Worm (Caenorhabditis elegans): ENCODE measurements around the gene F08G2.8.
A peak's percentile ranks its signal among the peaks of the same experiment; 100 is the strongest.

Gene F08G2.8

DNA sequence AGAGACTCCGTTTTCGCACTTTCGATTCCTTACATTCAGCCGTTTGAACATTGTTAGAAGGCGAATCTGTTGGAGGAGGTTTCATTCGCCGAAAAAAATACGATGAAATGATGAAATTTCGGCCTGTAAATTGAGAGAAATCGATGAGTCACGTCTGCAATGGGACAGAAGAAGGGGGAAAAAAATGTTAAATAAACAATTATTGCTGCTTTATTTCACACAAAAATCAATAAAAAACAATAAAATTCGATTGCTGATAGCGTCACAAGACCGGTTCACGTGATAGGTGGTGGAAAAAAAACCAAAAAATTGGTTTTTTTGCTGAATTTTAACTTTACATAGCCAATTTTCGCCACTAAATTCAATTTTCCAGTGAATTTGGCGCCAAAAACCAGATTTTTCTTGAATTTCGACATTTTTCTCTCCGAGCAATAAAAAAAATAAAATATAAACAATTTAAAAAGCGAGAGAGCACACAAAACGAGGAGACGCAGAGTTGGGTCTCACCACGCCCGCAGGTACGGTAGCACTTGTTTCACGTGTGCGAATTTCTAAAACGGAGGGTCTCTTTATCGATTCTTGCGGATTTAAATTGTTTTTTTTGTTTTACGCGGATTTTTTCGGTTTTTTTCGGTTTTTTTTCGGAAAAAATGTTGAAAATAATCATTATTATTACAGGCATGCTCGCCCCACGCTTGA lies 20.2 kb downstream of the F08G2.8 start, which contains the start of the genes cup-14 and ndub-8 (continued):
- TF ChIP-seq hmg-20 (GFP tag; IDR thresholded peaks at IDR 0.05), result peak; percentile 35; the same call in 1 of the 2 replicates
- 0 out of 2 replicates have a peak, but pooled peaks have one; percentile 24 for TF ChIP-seq Y79H2A.3 (GFP tag; conservative IDR thresholded peaks at IDR 0.05)
- peak; percentile 84 for TF ChIP-seq efl-1 (GFP tag; optimal IDR thresholded peaks at IDR 0.05)
- no peak for TF ChIP-seq lin-26 (GFP tag; IDR thresholded peaks at IDR 0.05)
- peak; percentile 93 for TF ChIP-seq Y53G8AR.9 (GFP tag; conservative IDR thresholded peaks at IDR 0.05)
- TF ChIP-seq aptf-3 (GFP tag; IDR thresholded peaks at IDR 0.05), result no peak
- TF ChIP-seq gei-17 (GFP tag; optimal IDR thresholded peaks at IDR 0.05), result peak; percentile 9
- TF ChIP-seq let-526 (GFP tag; IDR thresholded peaks at IDR 0.05), result no peak
- peak; percentile 41 for TF ChIP-seq ztf-26 (tag; optimal IDR thresholded peaks at IDR 0.05)
- peak; percentile 85 for TF ChIP-seq snpc-1.3 (tag; optimal IDR thresholded peaks at IDR 0.05; ENCODE audit: insufficient read depth)
- TF ChIP-seq C06A6.2 (GFP tag; conservative IDR thresholded peaks at IDR 0.05), result no peak
- TF ChIP-seq snpc-1.1 (tag; optimal IDR thresholded peaks at IDR 0.05; ENCODE audit: insufficient read depth), result peak; percentile 78
- TF ChIP-seq hsf-1 (GFP tag; IDR thresholded peaks at IDR 0.05), result peak; percentile 78
- TF ChIP-seq T26A5.8 (tag; optimal IDR thresholded peaks at IDR 0.05), result no peak
- peak; percentile 82 for TF ChIP-seq attf-6 (GFP tag; IDR thresholded peaks at IDR 0.05)
- peak; percentile 84 for TF ChIP-seq pbrm-1 (GFP tag; IDR thresholded peaks at IDR 0.05)
- peak; percentile 77 for TF ChIP-seq lin-40 (tag; optimal IDR thresholded peaks at IDR 0.05)
- peak; percentile 26 for TF ChIP-seq ceh-27 (GFP tag; optimal IDR thresholded peaks at IDR 0.05)

DNA sequence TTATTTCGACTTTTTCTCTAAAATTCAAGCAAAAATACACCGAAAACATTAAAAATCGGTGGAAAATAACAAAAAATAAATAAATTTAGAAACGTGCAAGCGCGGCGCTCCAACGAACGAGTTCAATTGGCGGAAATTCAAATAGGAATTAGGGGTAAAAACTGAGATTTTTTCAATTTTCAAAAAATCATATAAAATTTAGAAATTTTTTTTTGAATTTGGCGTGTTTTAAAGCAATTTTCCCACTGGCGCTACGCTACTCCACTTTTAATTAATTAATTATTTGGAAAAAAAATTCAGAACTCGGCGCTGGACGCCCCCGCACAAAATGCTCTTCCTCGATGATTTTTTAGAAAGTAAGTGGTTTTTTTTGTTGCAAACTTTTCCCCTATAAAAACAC lies 23.6 kb downstream of the F08G2.8 start, which contains the start of gene ing-3:
Gene ing-3, plus strand, starts transcription at position 301 of the 400 bp plus-strand sequence.
- TF ChIP-seq hrde-1 (tag; optimal IDR thresholded peaks at IDR 0.05; ENCODE audit: borderline replicate concordance) (no peak), him-1 (tag; optimal IDR thresholded peaks at IDR 0.05) (no peak), ztf-22 (GFP tag; optimal IDR thresholded peaks at IDR 0.05) (no peak), let-526 (GFP tag; IDR thresholded peaks at IDR 0.05) (no peak), hmg-1.2 (GFP tag; IDR thresholded peaks at IDR 0.05) (no peak), D2030.7 (GFP tag; IDR thresholded peaks at IDR 0.05) (no peak), T07F8.4 (tag; optimal IDR thresholded peaks at IDR 0.05) (no peak), C17E4.6 (GFP tag; IDR thresholded peaks at IDR 0.05) (no peak), bed-2 (GFP tag; IDR thresholded peaks at IDR 0.05) (no peak), B0019.2 (GFP tag; conservative IDR thresholded peaks at IDR 0.05) (no peak), xnd-1 (tag; optimal IDR thresholded peaks at IDR 0.05) (no peak), hmg-20 (GFP tag; IDR thresholded peaks at IDR 0.05) (no peak)

- no peak for TF ChIP-seq T07F8.4 (tag; optimal IDR thresholded peaks at IDR 0.05)
- TF ChIP-seq zfh-2 (GFP tag; conservative IDR thresholded peaks at IDR 0.05), result peak; percentile 69
Observed at ce11 chrII:13877994-13878393, 25.9 kb downstream of the F08G2.8 start.

DNA sequence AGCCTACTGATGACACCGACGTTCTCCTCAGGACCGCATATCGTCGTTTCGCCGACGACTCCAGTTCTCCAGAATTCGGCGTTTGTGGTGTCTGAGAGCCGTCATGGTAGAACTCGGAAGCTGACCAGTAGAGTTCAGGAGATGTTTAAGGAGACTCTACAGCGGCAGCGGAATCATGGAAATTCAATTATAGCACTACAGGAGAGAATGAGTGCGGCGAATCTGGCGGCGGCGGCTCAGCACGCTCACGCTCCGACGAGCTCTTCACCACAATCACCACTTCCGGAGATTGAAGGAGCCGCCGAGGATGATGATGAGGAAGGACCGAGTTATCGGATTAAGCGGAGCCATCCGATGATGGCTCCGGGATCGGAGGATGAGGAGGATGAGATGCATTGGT lies 27.5 kb downstream of the F08G2.8 start:
- TF ChIP-seq Y67H2A.10 (GFP tag; conservative IDR thresholded peaks at IDR 0.05) (no peak), egrh-3 (GFP tag; IDR thresholded peaks at IDR 0.05) (0 out of 2 replicates have a peak, but pooled peaks have one; percentile 42), zfh-2 (GFP tag; conservative IDR thresholded peaks at IDR 0.05) (peak; percentile 77)
